Worm (Caenorhabditis elegans): ENCODE measurements around the gene aqp-5.

aqp-5 gene

DNA sequence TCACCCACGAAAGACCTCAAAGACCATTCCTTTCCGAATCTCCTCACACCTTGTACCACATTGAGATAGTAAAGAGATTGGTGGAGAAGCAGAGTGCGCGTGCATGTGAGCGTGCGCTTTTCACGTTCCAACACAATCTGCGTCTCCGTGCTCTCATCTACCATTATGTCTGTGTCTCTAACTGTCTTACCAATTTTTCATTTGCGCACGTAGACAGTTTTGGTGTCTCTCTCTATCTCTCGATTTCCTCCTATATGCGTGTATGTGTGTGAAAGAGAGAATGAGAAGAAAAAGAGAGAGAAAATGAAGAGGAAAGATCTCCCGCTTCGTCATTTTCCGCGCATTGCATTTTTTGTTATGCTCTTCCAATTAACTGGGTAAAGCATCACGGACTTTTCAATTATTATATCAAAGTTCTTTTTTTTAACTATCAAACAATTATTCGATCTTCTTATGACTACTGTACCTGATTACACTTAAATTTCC, 24.9 kb upstream of the aqp-5 start (continued):
- TF ChIP-seq egl-27 (tag; optimal IDR thresholded peaks at IDR 0.05) (peak; percentile 96), sem-4 (tag; optimal IDR thresholded peaks at IDR 0.05) (peak; percentile 97), nhr-25 (tag; optimal IDR thresholded peaks at IDR 0.05) (peak; percentile 95), lsy-2 (tag; optimal IDR thresholded peaks at IDR 0.05) (peak; percentile 71 to 94), nhr-10 (tag; optimal IDR thresholded peaks at IDR 0.05) (peak; percentile 44), nhr-21 (tag; optimal IDR thresholded peaks at IDR 0.05) (peak; percentile 98), ztf-1 (GFP tag; conservative IDR thresholded peaks at IDR 0.05) (no peak), gmeb-1 (tag; optimal IDR thresholded peaks at IDR 0.05) (peak; percentile 79), R02D3.7 (tag; optimal IDR thresholded peaks at IDR 0.05) (no peak), nhr-6 (tag; optimal IDR thresholded peaks at IDR 0.05) (peak; percentile 96), mdl-1 (tag; optimal IDR thresholded peaks at IDR 0.05) (peak; percentile 99), nhr-23 (tag; optimal IDR thresholded peaks at IDR 0.05) (no peak), fos-1 (tag; optimal IDR thresholded peaks at IDR 0.05) (peak; percentile 94), ztf-11 (tag; optimal IDR thresholded peaks at IDR 0.05) (no peak), elt-1 (tag; optimal IDR thresholded peaks at IDR 0.05) (peak; percentile 7), nhr-77 (tag; optimal IDR thresholded peaks at IDR 0.05) (peak; percentile 70)

DNA sequence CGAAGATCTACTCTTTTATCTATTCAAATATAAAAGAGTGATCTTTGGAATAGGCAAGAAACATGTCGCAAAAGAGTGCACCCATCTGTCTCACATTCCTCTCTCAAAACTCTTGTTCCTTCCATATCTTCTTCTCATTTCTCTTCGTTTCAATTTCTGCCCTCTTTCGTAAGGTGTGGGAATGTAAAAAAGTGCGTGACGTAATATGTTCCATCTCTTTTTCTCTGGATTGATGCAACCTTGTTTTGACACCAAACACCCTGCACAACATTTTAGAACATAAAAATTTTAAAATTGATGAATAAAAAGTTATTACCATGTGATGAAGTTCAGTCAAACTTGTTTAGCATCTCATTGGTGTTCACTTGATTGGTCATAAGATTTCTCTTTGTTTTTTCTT, 24.4 kb upstream of the aqp-5 start:
- TF ChIP-seq sma-9 (GFP tag; optimal IDR thresholded peaks at IDR 0.05), result peak; percentile 67
- no peak for TF ChIP-seq sma-9 (tag; optimal IDR thresholded peaks at IDR 0.05)
- TF ChIP-seq unc-55 (GFP tag; optimal IDR thresholded peaks at IDR 0.05), result no peak
- TF ChIP-seq crh-2 (tag; optimal IDR thresholded peaks at IDR 0.05), result no peak
- no peak for TF ChIP-seq dmd-4 (tag; optimal IDR thresholded peaks at IDR 0.05)

DNA sequence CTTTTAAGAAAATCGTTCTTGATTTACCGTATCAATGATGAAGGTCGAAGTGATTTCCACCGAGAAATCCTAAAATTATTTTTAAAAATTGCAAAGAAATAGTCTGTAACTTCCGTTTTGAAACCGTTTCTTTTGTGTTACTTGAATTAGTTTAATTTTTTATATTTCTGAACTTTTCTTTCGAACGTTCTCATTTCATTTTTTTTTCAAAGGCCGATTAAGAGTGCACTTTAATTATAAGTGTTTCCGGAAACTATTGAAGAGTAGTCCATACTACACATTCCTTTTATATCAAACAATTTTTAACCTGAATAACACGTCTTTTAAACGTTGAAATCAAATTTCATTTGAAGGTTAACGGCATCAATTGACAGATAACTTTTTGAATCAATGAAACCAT, 23.9 kb upstream of the aqp-5 start:
- TF ChIP-seq mdl-1 (tag; optimal IDR thresholded peaks at IDR 0.05) (no peak), C34F6.9 (tag; optimal IDR thresholded peaks at IDR 0.05) (no peak), alr-1 (tag; optimal IDR thresholded peaks at IDR 0.05) (no peak)

DNA sequence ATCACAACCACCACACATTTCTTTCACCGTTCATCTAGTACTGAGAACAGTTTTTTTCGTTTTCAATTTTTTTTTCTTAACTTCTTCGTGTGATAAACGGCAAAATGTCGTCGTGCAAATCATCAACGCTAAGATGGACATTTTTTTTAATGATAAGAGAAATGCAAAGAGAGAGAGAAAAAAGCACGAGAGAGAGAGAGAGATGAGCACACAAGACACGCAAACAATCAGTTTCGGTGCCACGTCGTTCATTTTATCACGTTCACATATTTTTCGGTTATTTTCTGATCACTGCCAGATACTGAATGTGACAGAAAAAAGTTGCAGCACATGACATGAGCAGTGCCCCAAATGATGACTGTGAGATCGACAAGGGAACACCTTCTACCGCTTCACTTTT, 23.4 kb upstream of the aqp-5 start, which contains the start of gene egl-9:
Gene egl-9, plus strand, starts transcription at position 328 of the 400 bp plus-strand sequence.
- TF ChIP-seq F13H6.1 (tag; optimal IDR thresholded peaks at IDR 0.05), result peak; percentile 41
- no peak for TF ChIP-seq ztf-4 (tag; optimal IDR thresholded peaks at IDR 0.05)
- no peak for TF ChIP-seq unc-62 (GFP tag; optimal IDR thresholded peaks at IDR 0.05)
- TF ChIP-seq nhr-77 (tag; optimal IDR thresholded peaks at IDR 0.05), result no peak
- peak; percentile 68 for TF ChIP-seq sma-9 (GFP tag; optimal IDR thresholded peaks at IDR 0.05)
- no peak for TF ChIP-seq sma-9 (tag; optimal IDR thresholded peaks at IDR 0.05)
- peak; percentile 88 for TF ChIP-seq crh-2 (tag; optimal IDR thresholded peaks at IDR 0.05)
- TF ChIP-seq nhr-129 (tag; optimal IDR thresholded peaks at IDR 0.05), result peak; percentile 72
- TF ChIP-seq C34F6.9 (tag; optimal IDR thresholded peaks at IDR 0.05), result no peak
- TF ChIP-seq lin-13 (GFP tag; optimal IDR thresholded peaks at IDR 0.05), result no peak
- TF ChIP-seq lsy-2 (tag; optimal IDR thresholded peaks at IDR 0.05), result peak in 1 of 2 experiments; percentile 11
- no peak for TF ChIP-seq ceh-16 (tag; optimal IDR thresholded peaks at IDR 0.05)
- TF ChIP-seq nhr-6 (tag; optimal IDR thresholded peaks at IDR 0.05), result no peak
- no peak for TF ChIP-seq unc-55 (GFP tag; optimal IDR thresholded peaks at IDR 0.05)
- TF ChIP-seq Y55F3AM.14 (GFP tag; optimal IDR thresholded peaks at IDR 0.05), result peak; percentile 40
- no peak for TF ChIP-seq R02D3.7 (tag; optimal IDR thresholded peaks at IDR 0.05)
- TF ChIP-seq sma-3 (GFP tag; optimal IDR thresholded peaks at IDR 0.05), result peak; percentile 6
- no peak for TF ChIP-seq ceh-82 (tag; optimal IDR thresholded peaks at IDR 0.05)
- TF ChIP-seq ztf-11 (tag; optimal IDR thresholded peaks at IDR 0.05), result no peak
- peak; percentile 55 for TF ChIP-seq fos-1 (tag; optimal IDR thresholded peaks at IDR 0.05)
- TF ChIP-seq ama-1 (optimal IDR thresholded peaks at IDR 0.05), result peak; percentile 88
- no peak for TF ChIP-seq peb-1 (tag; optimal IDR thresholded peaks at IDR 0.05)

DNA sequence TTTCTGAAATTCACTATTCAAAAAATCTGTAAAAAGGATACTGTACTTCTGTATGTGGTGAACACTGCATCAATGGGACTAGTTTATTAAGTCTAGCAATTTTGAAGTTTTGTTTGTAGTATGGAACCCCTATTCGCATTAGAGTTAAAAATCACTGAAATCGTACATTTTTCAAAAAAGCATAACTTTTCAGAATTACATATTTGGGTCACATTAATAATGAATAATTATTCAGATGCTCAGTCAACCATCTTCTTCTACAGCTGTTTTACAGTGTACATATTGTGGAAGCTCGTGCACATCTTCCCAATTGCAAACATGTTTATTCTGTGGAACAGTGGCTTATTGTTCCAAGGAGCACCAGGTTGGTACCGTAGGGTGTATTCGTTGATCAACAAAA, 22.8 kb upstream of the aqp-5 start:
- TF ChIP-seq crh-2 (tag; optimal IDR thresholded peaks at IDR 0.05), result no peak
- TF ChIP-seq lin-13 (GFP tag; optimal IDR thresholded peaks at IDR 0.05), result no peak
- no peak for TF ChIP-seq F13H6.1 (tag; optimal IDR thresholded peaks at IDR 0.05)
- TF ChIP-seq lin-11 (tag; optimal IDR thresholded peaks at IDR 0.05), result no peak
- no peak for TF ChIP-seq ztf-11 (tag; optimal IDR thresholded peaks at IDR 0.05)
- no peak for TF ChIP-seq dmd-4 (tag; optimal IDR thresholded peaks at IDR 0.05)
- no peak for TF ChIP-seq ceh-82 (tag; optimal IDR thresholded peaks at IDR 0.05)
- no peak for TF ChIP-seq unc-39 (tag; optimal IDR thresholded peaks at IDR 0.05)
- no peak for TF ChIP-seq peb-1 (tag; optimal IDR thresholded peaks at IDR 0.05)
- TF ChIP-seq ztf-4 (tag; optimal IDR thresholded peaks at IDR 0.05), result no peak
- TF ChIP-seq mdl-1 (tag; optimal IDR thresholded peaks at IDR 0.05), result no peak
- no peak for TF ChIP-seq sma-3 (GFP tag; optimal IDR thresholded peaks at IDR 0.05)
- TF ChIP-seq nhr-77 (tag; optimal IDR thresholded peaks at IDR 0.05), result no peak
- TF ChIP-seq Y55F3AM.14 (GFP tag; optimal IDR thresholded peaks at IDR 0.05), result no peak
- TF ChIP-seq ZK546.5 (tag; optimal IDR thresholded peaks at IDR 0.05), result no peak

All from whole organism, L2 larva.